Worm (Caenorhabditis elegans) whole organism, L2 larva: Measurements from ENCODE around the gene sru-20.

Experiments used
- R02D3.7 ChIP-seq: fragments of 150-350 bp; optimal IDR thresholded peaks from 2 replicates; lab custom pipeline; 2014; ENCODE audit warnings: missing biosample characterization, missing genetic modification characterization
- ZK546.5 ChIP-seq: sonication (generic microtip); optimal IDR thresholded peaks from 2 replicates; lab custom pipeline; 2017; ENCODE audit warnings: missing biosample characterization, missing genetic modification characterization
- aly-2 ChIP-seq: fragments of 150-350 bp; optimal IDR thresholded peaks from 2 replicates; lab custom pipeline; 2014; ENCODE audit warnings: missing biosample characterization, missing genetic modification characterization
- ama-1 ChIP-seq: fragments of 150-350 bp; optimal IDR thresholded peaks from 2 replicates; lab custom pipeline; 2018; ENCODE audit warnings: inconsistent platforms
- egl-27 ChIP-seq: sonication (generic microtip); optimal IDR thresholded peaks from 3 replicates; lab custom pipeline; 2017; ENCODE audit warnings: missing biosample characterization, missing genetic modification reagents, missing genetic modification characterization
- elt-1 ChIP-seq: fragments of 150-350 bp; optimal IDR thresholded peaks from 2 replicates; lab custom pipeline; 2014; ENCODE audit warnings: missing biosample characterization, missing genetic modification characterization
- lin-13 ChIP-seq: fragments of 150-350 bp; optimal IDR thresholded peaks from 2 replicates; lab custom pipeline; 2014; ENCODE audit warnings: missing biosample characterization, missing genetic modification reagents, missing genetic modification characterization
- lsy-2 ChIP-seq, 2 experiments: fragments of 150-350 bp in 1 of 2; sonication (generic microtip) in 1 of 2; optimal IDR thresholded peaks; 2 replicates each; lab custom pipeline; 2014 to 2017; ENCODE audit warnings: missing biosample characterization in 2 of 2, missing genetic modification characterization in 2 of 2
- mab-5 ChIP-seq: fragments of 150-350 bp; optimal IDR thresholded peaks from 2 replicates; lab custom pipeline; 2014; ENCODE audit warnings: missing biosample characterization, missing genetic modification characterization
- mbf-1 ChIP-seq: sonication (generic microtip); optimal IDR thresholded peaks from 2 replicates; lab custom pipeline; 2017; ENCODE audit warnings: missing biosample characterization, missing genetic modification characterization
- nhr-11 ChIP-seq: fragments of 150-350 bp; optimal IDR thresholded peaks from 2 replicates; lab custom pipeline; 2014; ENCODE audit warnings: missing biosample characterization, missing genetic modification characterization
- ztf-11 ChIP-seq: sonication (generic microtip); optimal IDR thresholded peaks from 2 replicates; lab custom pipeline; 2017; ENCODE audit warnings: missing biosample characterization, missing genetic modification characterization

- TF ChIP-seq mbf-1 (tag; lab: Kevin White, UChicago) (no peak), mab-5 (no peak), aly-2 (no peak), ZK546.5 (tag; lab: Kevin White, UChicago) (no peak), R02D3.7 (tag; lab: Kevin White, UChicago) (no peak), egl-27 (tag; lab: Kevin White, UChicago) (no peak), nhr-11 (tag; lab: Kevin White, UChicago) (no peak), ama-1 (lab: Kevin White, UChicago) (no peak), elt-1 (tag; lab: Kevin White, UChicago) (no peak), ztf-11 (tag; lab: Kevin White, UChicago) (no peak), lsy-2 (tag; optimal IDR thresholded peaks at IDR 0.05; lab: Kevin White, UChicago) (no peak), lin-13 (GFP tag; lab: Kevin White, UChicago) (no peak)
Measured at ce11 chrIV:12456613-12457012, 38.7 kb upstream of the sru-20 start, which contains the start of gene C25G4.7.
